Fruit fly (Drosophila melanogaster): Measurements from ENCODE around the gene CG14881.

DNA sequence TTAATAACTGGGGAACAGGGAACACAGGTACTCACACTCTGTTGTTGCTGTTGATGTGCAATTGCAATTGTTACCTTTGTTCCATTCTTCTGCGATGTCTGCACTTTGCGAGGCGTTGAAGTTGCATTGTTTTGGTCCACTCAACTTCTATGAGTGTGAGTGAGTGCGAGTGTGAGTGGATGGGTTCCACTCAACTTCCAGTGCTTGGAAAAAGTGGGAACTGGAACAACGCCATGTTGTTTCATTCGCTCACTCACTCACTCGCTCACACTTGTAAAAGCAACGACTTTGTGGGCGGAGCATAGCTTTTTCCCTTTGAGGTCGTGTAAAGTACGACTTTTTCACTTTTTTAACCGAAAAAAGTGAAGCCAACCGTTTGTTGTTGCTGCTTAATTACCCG, 21.0 kb upstream of the CG14881 start:
- TF ChIP-seq CG5204 (GFP tag; optimal IDR thresholded peaks at IDR 0.05) (no peak), Hr96 (GFP tag; optimal IDR thresholded peaks at IDR 0.05) (no peak), pad (GFP tag; optimal IDR thresholded peaks at IDR 0.05) (no peak), CG12768 (GFP tag; optimal IDR thresholded peaks at IDR 0.05) (no peak), Crg-1 (GFP tag; optimal IDR thresholded peaks at IDR 0.05) (no peak), kay (GFP tag; ENCODE audit: borderline replicate concordance) (no peak)
